Fruit fly (Drosophila melanogaster) whole organism, adult: ENCODE measurements around the gene CG3277.

Experiments used
- CG11617 ChIP-seq: fragments of 200-800 bp; sonication (Bioruptor generic); optimal IDR thresholded peaks from 2 replicates; lab custom pipeline; 2017; ENCODE audit warnings: mild to moderate bottlenecking, missing biosample characterization, missing genetic modification reagents, missing genetic modification characterization
- CG12768 ChIP-seq: fragments of 200-800 bp; sonication (Bioruptor generic); optimal IDR thresholded peaks from 2 replicates; lab custom pipeline; 2017; ENCODE audit warnings: missing biosample characterization, missing genetic modification characterization, mild to moderate bottlenecking, moderate library complexity, missing genetic modification reagents
- CG14711 ChIP-seq: fragments of 200-800 bp; sonication (Bioruptor generic); optimal IDR thresholded peaks from 2 replicates; lab custom pipeline; 2018; ENCODE audit warnings: missing biosample characterization, mild to moderate bottlenecking, missing genetic modification characterization, moderate library complexity
- CG1620 ChIP-seq: fragments of 200-800 bp; sonication (Bioruptor generic); optimal IDR thresholded peaks from 2 replicates; lab custom pipeline; 2016; ENCODE audit warnings: missing biosample characterization, missing genetic modification characterization
- Clk ChIP-seq: fragments of 200-800 bp; sonication (Bioruptor generic); optimal IDR thresholded peaks from 2 replicates; lab custom pipeline; 2017; ENCODE audit warnings: missing biosample characterization, missing genetic modification characterization
- bab1 ChIP-seq: fragments of 200-800 bp; sonication (Bioruptor generic); optimal IDR thresholded peaks from 3 replicates; lab custom pipeline; 2019; ENCODE audit warnings: missing biosample characterization, mild to moderate bottlenecking, missing genetic modification characterization, moderate library complexity
- cic ChIP-seq: fragments of 200-800 bp; sonication (Bioruptor generic); optimal IDR thresholded peaks from 2 replicates; lab custom pipeline; 2017; ENCODE audit warnings: missing biosample characterization, mild to moderate bottlenecking, missing genetic modification characterization, moderate library complexity
- kay ChIP-seq: fragments of 200-800 bp; sonication (Bioruptor generic); peaks from one replicate; lab custom pipeline; 2016; ENCODE audit warnings: missing biosample characterization, missing genetic modification characterization, borderline replicate concordance
- ovo ChIP-seq: fragments of 200-800 bp; sonication (Bioruptor generic); optimal IDR thresholded peaks from 2 replicates; lab custom pipeline; 2016; ENCODE audit warnings: missing biosample characterization, missing genetic modification characterization
- tj ChIP-seq: fragments of 200-800 bp; sonication (Bioruptor generic); optimal IDR thresholded peaks from 3 replicates; lab custom pipeline; 2017; ENCODE audit warnings: missing biosample characterization, mild to moderate bottlenecking, missing genetic modification characterization, moderate library complexity
- toe ChIP-seq: fragments of 200-800 bp; sonication (Bioruptor generic); optimal IDR thresholded peaks from 2 replicates; lab custom pipeline; 2016; ENCODE audit warnings: missing biosample characterization, missing genetic modification characterization

DNA sequence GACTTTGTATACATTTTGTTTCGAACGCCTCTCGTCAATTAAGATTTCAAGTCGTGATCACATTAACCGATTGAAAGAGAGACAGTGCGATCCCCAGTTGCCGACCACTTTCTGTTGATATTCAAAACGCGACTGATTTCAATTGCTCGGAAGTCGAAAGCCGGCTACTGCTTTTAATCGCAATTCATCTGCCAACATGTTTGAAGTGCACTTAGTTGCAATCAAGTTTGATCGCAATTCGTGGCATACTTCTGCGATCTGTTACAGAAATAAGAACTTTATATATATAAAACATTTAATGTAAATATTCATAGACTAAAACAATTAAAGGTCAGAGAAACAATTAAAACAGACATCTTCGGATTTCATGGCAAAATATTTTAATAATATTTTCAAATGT, 9.3 kb upstream of the CG3277 start, which contains the start of gene CG9664:
- TF ChIP-seq CG1620 (GFP tag; lab: Kevin White, UChicago) (no peak), tj (GFP tag; lab: Kevin White, UChicago) (no peak), CG12768 (GFP tag; lab: Kevin White, UChicago) (no peak), CG14711 (tag; lab: Kevin White, UChicago) (no peak), kay (GFP tag; lab: Kevin White, UChicago) (peak; percentile 24), cic (GFP tag; lab: Kevin White, UChicago) (no peak), CG11617 (no peak), toe (no peak), Clk (GFP tag; lab: Kevin White, UChicago) (no peak), ovo (no peak), bab1 (no peak)
